Worm (Caenorhabditis elegans) whole organism, L3 larva: ENCODE measurements around the gene srj-14.

Experiments used
- ZK546.5 ChIP-seq: sonication (generic microtip); optimal IDR thresholded peaks from 2 replicates; lab custom pipeline; 2017; ENCODE audit warnings: missing biosample characterization, missing genetic modification characterization
- lin-39 ChIP-seq: fragments of 150-350 bp; optimal IDR thresholded peaks from 2 replicates; lab custom pipeline; 2018; ENCODE audit warnings: missing biosample characterization, missing genetic modification reagents, missing genetic modification characterization
- pha-4 ChIP-seq: fragments of 150-350 bp; optimal IDR thresholded peaks from 2 replicates; lab custom pipeline; 2014; ENCODE audit warnings: missing biosample characterization, missing genetic modification reagents, missing genetic modification characterization
- pqm-1 ChIP-seq: fragments of 150-350 bp; optimal IDR thresholded peaks from 2 replicates; lab custom pipeline; 2017; ENCODE audit warnings: missing biosample characterization, missing genetic modification characterization, inconsistent platforms

DNA sequence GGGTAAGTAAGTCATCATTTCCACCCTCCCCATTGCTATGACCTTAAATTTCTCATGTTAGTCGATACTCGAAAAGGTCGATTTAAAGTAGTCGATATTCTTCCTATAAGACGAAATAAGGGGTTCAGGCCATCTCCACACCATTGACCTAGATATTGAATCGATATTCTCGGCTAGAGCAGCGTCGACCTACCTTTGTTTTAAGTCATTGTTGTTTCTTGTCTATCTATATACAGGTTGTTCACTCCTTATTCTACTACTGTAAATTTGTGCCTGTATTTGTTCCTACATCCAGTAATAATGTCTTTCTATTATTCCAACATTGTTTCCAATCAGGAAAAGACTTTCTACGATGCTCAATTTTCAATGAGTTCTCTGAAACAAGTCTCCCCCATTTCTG is 42.6 kb upstream of the srj-14 start, which contains the start of gene F10G2.4:
- TF ChIP-seq lin-39 (tag; lab: Kevin White, UChicago), result no peak
- TF ChIP-seq pha-4 (tag; lab: Kevin White, UChicago), result no peak
- no peak for TF ChIP-seq pqm-1 (tag; lab: Kevin White, UChicago)
- TF ChIP-seq ZK546.5 (tag; lab: Kevin White, UChicago), result no peak
